Fruit fly (Drosophila melanogaster): ENCODE data around the gene CG31268.
A peak's percentile ranks its signal among the peaks of the same experiment; 100 is the strongest.

The CG31268 gene

DNA sequence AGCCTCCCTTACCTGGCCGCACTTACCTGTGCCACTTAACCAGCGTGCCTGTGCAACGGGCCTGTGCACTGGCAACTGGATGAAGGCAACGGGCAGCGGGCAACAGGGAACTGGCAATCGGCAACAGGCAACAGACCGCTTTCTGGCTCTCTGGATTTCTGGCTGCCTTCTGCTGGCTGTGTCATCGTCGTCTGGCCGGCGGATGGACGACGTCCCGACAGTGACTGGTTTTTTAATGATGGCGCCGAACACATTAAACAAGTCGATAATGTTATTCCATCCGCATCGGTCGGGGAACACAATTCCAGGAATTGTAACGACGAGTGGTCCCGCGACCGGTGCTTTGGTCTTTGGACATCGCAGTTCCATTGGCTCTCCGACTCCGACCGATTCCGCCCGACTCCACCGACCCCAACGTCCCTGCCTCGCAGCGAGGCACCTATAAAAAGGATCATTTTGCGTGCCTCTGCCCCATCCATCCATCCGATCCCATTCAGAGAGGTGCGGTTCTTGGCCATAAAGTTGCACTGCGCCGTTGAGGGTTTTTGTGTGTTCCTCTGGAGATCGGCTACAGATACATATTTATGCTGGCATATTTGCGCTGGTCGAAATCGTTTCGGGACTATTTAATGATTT, 30.3 kb downstream of the CG31268 start (continued):
- TF ChIP-seq CG1621 (tag; optimal IDR thresholded peaks at IDR 0.05) (peak; percentile 18), CG6808 (GFP tag; optimal IDR thresholded peaks at IDR 0.05) (peak; percentile 41), lz (GFP tag; optimal IDR thresholded peaks at IDR 0.05) (no peak), Met (GFP tag; optimal IDR thresholded peaks at IDR 0.05) (no peak), CG11902 (GFP tag; optimal IDR thresholded peaks at IDR 0.05) (no peak)

dm6 chr3R:17062705-17063104, 31.1 kb downstream of the CG31268 start:
- no peak for TF ChIP-seq CG6854 (GFP tag; optimal IDR thresholded peaks at IDR 0.05)
- no peak for TF ChIP-seq Met (GFP tag; optimal IDR thresholded peaks at IDR 0.05)
- no peak for TF ChIP-seq fd59A (GFP tag; optimal IDR thresholded peaks at IDR 0.05)

- TF ChIP-seq eg (GFP tag; IDR thresholded peaks at IDR 0.05) = 0 out of 3 replicates have a peak, but pooled peaks have one; percentile 29
- peak; percentile 35 for TF ChIP-seq fkh (GFP tag; optimal IDR thresholded peaks at IDR 0.05)
- TF ChIP-seq Gug (GFP tag; IDR thresholded peaks at IDR 0.05) = no peak
Observed at dm6 chr3R:17063763-17064162, 32.2 kb downstream of the CG31268 start.

dm6 chr3R:17065018-17065784, 33.6 kb downstream of the CG31268 start:
- TF ChIP-seq Sox102F (GFP tag; optimal IDR thresholded peaks at IDR 0.05) (peak; percentile 97), CG11294 (GFP tag; IDR thresholded peaks at IDR 0.05) (peak; percentile 10; the same call in 1 of the 2 replicates), CG15336 (GFP tag; IDR thresholded peaks at IDR 0.05) (peak; percentile 94), Eip93F (GFP tag; optimal IDR thresholded peaks at IDR 0.05) (peak; percentile 92), net (GFP tag; optimal IDR thresholded peaks at IDR 0.05) (peak; percentile 95), CG10669 (GFP tag; optimal IDR thresholded peaks at IDR 0.05) (peak; percentile 93), CG6808 (GFP tag; optimal IDR thresholded peaks at IDR 0.05) (peak; percentile 85), Eip75B (GFP tag; optimal IDR thresholded peaks at IDR 0.05) (peak; percentile 97), lz (GFP tag; optimal IDR thresholded peaks at IDR 0.05) (peak; percentile 98), CG3919 (GFP tag; optimal IDR thresholded peaks at IDR 0.05) (peak; percentile 94), CG7368 (GFP tag; optimal IDR thresholded peaks at IDR 0.05) (peak; percentile 90), OdsH (GFP tag; optimal IDR thresholded peaks at IDR 0.05) (peak; percentile 94), CG11902 (GFP tag; optimal IDR thresholded peaks at IDR 0.05) (peak; percentile 88), CG34406 (GFP tag; optimal IDR thresholded peaks at IDR 0.05) (peak; percentile 96), dac (GFP tag; optimal IDR thresholded peaks at IDR 0.05) (peak; percentile 91), fd59A (GFP tag; optimal IDR thresholded peaks at IDR 0.05) (peak; percentile 80), fkh (GFP tag; optimal IDR thresholded peaks at IDR 0.05) (peak; percentile 99), Hr4 (GFP tag; optimal IDR thresholded peaks at IDR 0.05) (peak; percentile 97), CG10631 (GFP tag; optimal IDR thresholded peaks at IDR 0.05) (peak; percentile 91), CG11762 (GFP tag; optimal IDR thresholded peaks at IDR 0.05; ENCODE audit: insufficient read depth) (peak; percentile 90), CG8119 (GFP tag; IDR thresholded peaks at IDR 0.05) (peak; percentile 95), Hr39 (GFP tag; optimal IDR thresholded peaks at IDR 0.05) (peak; percentile 96), Gug (GFP tag; IDR thresholded peaks at IDR 0.05) (peak; percentile 84), salr (GFP tag; optimal IDR thresholded peaks at IDR 0.05) (peak; percentile 79 to 90), CG16779 (tag; optimal IDR thresholded peaks at IDR 0.05) (peak; percentile 73), acj6 (GFP tag; optimal IDR thresholded peaks at IDR 0.05) (peak; percentile 93), CG4318 (GFP tag; optimal IDR thresholded peaks at IDR 0.05) (peak; percentile 92), CG3032 (tag; optimal IDR thresholded peaks at IDR 0.05) (peak; percentile 82), esn (GFP tag; optimal IDR thresholded peaks at IDR 0.05) (peak; percentile 98), Sox14 (GFP tag; optimal IDR thresholded peaks at IDR 0.05) (peak; percentile 97), dsx (GFP tag; optimal IDR thresholded peaks at IDR 0.05; ENCODE audit: poor library complexity, severe bottlenecking) (peak; percentile 86), svp (GFP tag) (peak; percentile 99), CG9139 (GFP tag; optimal IDR thresholded peaks at IDR 0.05) (peak; percentile 68), CG6276 (GFP tag; optimal IDR thresholded peaks at IDR 0.05) (peak; percentile 91), Blimp-1 (GFP tag; optimal IDR thresholded peaks at IDR 0.05) (peak; percentile 96), Ets21C (GFP tag; optimal IDR thresholded peaks at IDR 0.05) (peak; percentile 94), CG8632 (GFP tag; optimal IDR thresholded peaks at IDR 0.05) (peak; percentile 93), CG6792 (GFP tag; optimal IDR thresholded peaks at IDR 0.05) (peak; percentile 90)

Measured in whole organism, prepupa.